Worm (Caenorhabditis elegans) whole organism, mixed stage, embryonic: Measurements from ENCODE around the gene F47B10.4.

Experiments used
- M03D4.4 ChIP-seq: sonication (generic microtip); optimal IDR thresholded peaks from 2 replicates; lab custom pipeline; 2017; ENCODE audit warnings: mild to moderate bottlenecking, missing genetic modification characterization, missing compliant biosample characterization
- blmp-1 ChIP-seq: fragments of 150-350 bp; optimal IDR thresholded peaks from 2 replicates; lab custom pipeline; 2014; ENCODE audit warnings: missing biosample characterization, missing genetic modification characterization
- ceh-39 ChIP-seq: fragments of 150-350 bp; optimal IDR thresholded peaks from 2 replicates; lab custom pipeline; 2014; ENCODE audit warnings: missing biosample characterization, missing genetic modification characterization
- ceh-43 ChIP-seq: fragments of 200-800 bp; sonication (Bioruptor generic); optimal IDR thresholded peaks from 2 replicates; lab custom pipeline; 2018; ENCODE audit warnings: mild to moderate bottlenecking, missing genetic modification characterization, moderate library complexity, missing compliant biosample characterization
- ceh-83 ChIP-seq: fragments of 200-800 bp; sonication (Bioruptor generic); optimal IDR thresholded peaks from 2 replicates; lab custom pipeline; 2018; ENCODE audit warnings: mild to moderate bottlenecking, missing genetic modification characterization, missing compliant biosample characterization
- ces-1 ChIP-seq: fragments of 150-350 bp; optimal IDR thresholded peaks from 2 replicates; lab custom pipeline; 2014; ENCODE audit warnings: missing biosample characterization, missing genetic modification reagents, missing genetic modification characterization
- cnd-1 ChIP-seq: fragments of 200-800 bp; sonication (Bioruptor generic); optimal IDR thresholded peaks from 2 replicates; lab custom pipeline; 2018; ENCODE audit warnings: mild to moderate bottlenecking, missing genetic modification characterization, missing compliant biosample characterization
- drap-1 ChIP-seq: fragments of 200-800 bp; sonication (Bioruptor generic); optimal IDR thresholded peaks from 3 replicates; lab custom pipeline; 2018; ENCODE audit warnings: mild to moderate bottlenecking, missing genetic modification characterization, missing compliant biosample characterization
- elt-1 ChIP-seq: sonication (generic microtip); optimal IDR thresholded peaks from 2 replicates; lab custom pipeline; 2017; ENCODE audit warnings: missing genetic modification characterization, mild to moderate bottlenecking, missing compliant biosample characterization, antibody characterized with exemption, moderate library complexity, borderline replicate concordance; ENCODE audit not compliant: insufficient read depth
- flh-1 ChIP-seq: fragments of 200-800 bp; sonication (Bioruptor generic); optimal IDR thresholded peaks from 2 replicates; lab custom pipeline; 2018; ENCODE audit warnings: mild to moderate bottlenecking, missing genetic modification characterization, moderate library complexity, missing compliant biosample characterization
- ham-2 ChIP-seq: fragments of 200-800 bp; sonication (Bioruptor generic); optimal IDR thresholded peaks from 2 replicates; lab custom pipeline; 2018; ENCODE audit warnings: mild to moderate bottlenecking, missing genetic modification characterization, missing compliant biosample characterization
- hlh-1 ChIP-seq: fragments of 150-350 bp; optimal IDR thresholded peaks from 2 replicates; lab custom pipeline; 2014; ENCODE audit warnings: missing biosample characterization, missing genetic modification reagents, missing genetic modification characterization
- lsy-2 ChIP-seq: fragments of 150-350 bp; optimal IDR thresholded peaks from 2 replicates; lab custom pipeline; 2014; ENCODE audit warnings: missing biosample characterization, missing genetic modification characterization
- mab-5 ChIP-seq: fragments of 150-350 bp; optimal IDR thresholded peaks from 2 replicates; lab custom pipeline; 2014; ENCODE audit warnings: missing biosample characterization, missing genetic modification characterization
- mep-1 ChIP-seq: fragments of 150-350 bp; optimal IDR thresholded peaks from 2 replicates; lab custom pipeline; 2017; ENCODE audit warnings: missing biosample characterization, missing genetic modification reagents, missing genetic modification characterization, inconsistent platforms
- mls-2 ChIP-seq: sonication (generic microtip); optimal IDR thresholded peaks from 2 replicates; lab custom pipeline; 2016; ENCODE audit warnings: mild to moderate bottlenecking, missing genetic modification characterization, moderate library complexity, missing compliant biosample characterization
- nhr-12 ChIP-seq: fragments of 150-350 bp; optimal IDR thresholded peaks from 2 replicates; lab custom pipeline; 2014; ENCODE audit warnings: missing biosample characterization, missing genetic modification characterization
- nhr-2 ChIP-seq: fragments of 150-350 bp; optimal IDR thresholded peaks from 2 replicates; lab custom pipeline; 2014; ENCODE audit warnings: missing biosample characterization, missing genetic modification characterization
- nhr-237 ChIP-seq: fragments of 150-350 bp; optimal IDR thresholded peaks from 2 replicates; lab custom pipeline; 2014; ENCODE audit warnings: missing biosample characterization, missing genetic modification characterization
- nhr-28 ChIP-seq: fragments of 150-350 bp; optimal IDR thresholded peaks from 2 replicates; lab custom pipeline; 2014; ENCODE audit warnings: missing biosample characterization, missing genetic modification characterization
- nhr-76 ChIP-seq: sonication (generic microtip); optimal IDR thresholded peaks from 2 replicates; lab custom pipeline; 2017; ENCODE audit warnings: missing biosample characterization, missing genetic modification characterization
- pha-4 ChIP-seq: fragments of 150-350 bp; optimal IDR thresholded peaks from 2 replicates; lab custom pipeline; 2018; ENCODE audit warnings: missing biosample characterization, missing genetic modification reagents, missing genetic modification characterization
- sem-2 ChIP-seq: fragments of 200-800 bp; sonication (Bioruptor generic); optimal IDR thresholded peaks from 2 replicates; lab custom pipeline; 2018; ENCODE audit warnings: mild to moderate bottlenecking, missing genetic modification characterization, missing compliant biosample characterization
- snpc-4 ChIP-seq: fragments of 150-350 bp; optimal IDR thresholded peaks from 2 replicates; lab custom pipeline; 2014; ENCODE audit warnings: missing biosample characterization, missing genetic modification characterization
- sptf-1 ChIP-seq: sonication (generic microtip); optimal IDR thresholded peaks from 2 replicates; lab custom pipeline; 2017; ENCODE audit warnings: mild to moderate bottlenecking, missing genetic modification characterization, moderate library complexity, missing compliant biosample characterization
- tbx-8 ChIP-seq: fragments of 200-800 bp; sonication (Bioruptor generic); optimal IDR thresholded peaks from 2 replicates; lab custom pipeline; 2018; ENCODE audit warnings: mild to moderate bottlenecking, missing genetic modification characterization, moderate library complexity, missing compliant biosample characterization
- unc-120 ChIP-seq: sonication (generic microtip); optimal IDR thresholded peaks from 2 replicates; lab custom pipeline; 2017; ENCODE audit warnings: missing genetic modification characterization, missing compliant biosample characterization; ENCODE audit not compliant: poor library complexity, severe bottlenecking
- unc-39 ChIP-seq: fragments of 150-350 bp; optimal IDR thresholded peaks from 2 replicates; lab custom pipeline; 2014; ENCODE audit warnings: missing biosample characterization, missing genetic modification characterization
- unc-62 ChIP-seq: fragments of 150-350 bp; optimal IDR thresholded peaks from 2 replicates; lab custom pipeline; 2014; ENCODE audit warnings: missing biosample characterization, missing genetic modification reagents, missing genetic modification characterization
- zip-8 ChIP-seq: fragments of 150-350 bp; optimal IDR thresholded peaks from 2 replicates; lab custom pipeline; 2014; ENCODE audit warnings: missing biosample characterization, missing genetic modification characterization

F47B10.4 gene

ce11 chrX:10890965-10891364, at the start of gene F47B10.4:
F47B10.4 (plus strand) TSS chrX:10891265.
- TF ChIP-seq cnd-1 (tag; lab: Kevin White, UChicago) (no peak), tbx-8 (no peak), flh-1 (no peak), nhr-2 (tag; lab: Kevin White, UChicago) (no peak), ham-2 (GFP tag; lab: Kevin White, UChicago) (no peak), unc-62 (GFP tag; lab: Kevin White, UChicago) (no peak), lsy-2 (no peak), nhr-76 (tag; lab: Kevin White, UChicago) (no peak), drap-1 (GFP tag; lab: Kevin White, UChicago) (no peak), sem-2 (GFP tag; lab: Kevin White, UChicago) (no peak), M03D4.4 (tag; lab: Kevin White, UChicago) (no peak), elt-1 (tag; lab: Kevin White, UChicago) (no peak), hlh-1 (no peak), nhr-12 (tag; lab: Kevin White, UChicago) (no peak), mep-1 (tag; lab: Kevin White, UChicago) (no peak), mab-5 (tag; lab: Kevin White, UChicago) (no peak), nhr-28 (no peak)

ce11 chrX:10844137-10844536, 46.9 kb upstream of the F47B10.4 start:
- TF ChIP-seq unc-120 (no peak), zip-8 (tag; lab: Kevin White, UChicago) (peak; percentile 79), nhr-237 (no peak), nhr-76 (tag; lab: Kevin White, UChicago) (no peak), flh-1 (no peak), drap-1 (GFP tag; lab: Kevin White, UChicago) (no peak), pha-4 (tag; lab: Kevin White, UChicago) (no peak), hlh-1 (no peak), cnd-1 (tag; lab: Kevin White, UChicago) (no peak), nhr-12 (tag; lab: Kevin White, UChicago) (no peak), nhr-2 (tag; lab: Kevin White, UChicago) (peak; percentile 92), nhr-28 (no peak), lsy-2 (peak; percentile 34), ceh-43 (GFP tag; lab: Kevin White, UChicago) (no peak)

ce11 chrX:10844602-10845354, 46.3 kb upstream of the F47B10.4 start, which contains the start of gene C05A9.2:
C05A9.2 (minus strand) TSS chrX:10844674.
- no peak for TF ChIP-seq sem-2 (GFP tag; lab: Kevin White, UChicago)
- no peak for TF ChIP-seq ces-1 (GFP tag; lab: Kevin White, UChicago)
- TF ChIP-seq sptf-1 = peak; percentile 50
- TF ChIP-seq mab-5 (tag; lab: Kevin White, UChicago) = no peak
- no peak for TF ChIP-seq snpc-4
- TF ChIP-seq mls-2 = peak; percentile 8
- TF ChIP-seq ceh-43 (GFP tag; lab: Kevin White, UChicago) = peak; percentile 9
- TF ChIP-seq cnd-1 (tag; lab: Kevin White, UChicago) = peak; percentile 52
- no peak for TF ChIP-seq tbx-8
- no peak for TF ChIP-seq flh-1
- TF ChIP-seq, all 35 proteins: peak for 4

- TF ChIP-seq ceh-83 (GFP tag; lab: Kevin White, UChicago) (no peak), ceh-43 (GFP tag; lab: Kevin White, UChicago) (no peak), ceh-39 (tag; lab: Kevin White, UChicago) (no peak), unc-39 (tag; lab: Kevin White, UChicago) (no peak), zip-8 (tag; lab: Kevin White, UChicago) (no peak), lsy-2 (no peak), unc-62 (GFP tag; lab: Kevin White, UChicago) (no peak), hlh-1 (no peak), blmp-1 (tag; lab: Kevin White, UChicago) (no peak), mep-1 (tag; lab: Kevin White, UChicago) (no peak), tbx-8 (no peak), mab-5 (tag; lab: Kevin White, UChicago) (no peak), unc-120 (no peak), nhr-2 (tag; lab: Kevin White, UChicago) (no peak), sem-2 (GFP tag; lab: Kevin White, UChicago) (no peak), cnd-1 (tag; lab: Kevin White, UChicago) (no peak)
Measured at ce11 chrX:10846898-10847297, 44.2 kb upstream of the F47B10.4 start.
